Worm (Caenorhabditis elegans): ENCODE measurements around the gene clec-37.

clec-37 gene

ce11 chrV:16829396-16829795, 22.5 kb downstream of the clec-37 start, which contains the start of gene srh-214:
srh-214 (minus strand) TSS chrV:16829755.
- no peak for TF ChIP-seq him-1 (tag; optimal IDR thresholded peaks at IDR 0.05)
- no peak for TF ChIP-seq dao-5 (tag; optimal IDR thresholded peaks at IDR 0.05)
- TF ChIP-seq W03F9.2 (tag; optimal IDR thresholded peaks at IDR 0.05) = no peak

DNA sequence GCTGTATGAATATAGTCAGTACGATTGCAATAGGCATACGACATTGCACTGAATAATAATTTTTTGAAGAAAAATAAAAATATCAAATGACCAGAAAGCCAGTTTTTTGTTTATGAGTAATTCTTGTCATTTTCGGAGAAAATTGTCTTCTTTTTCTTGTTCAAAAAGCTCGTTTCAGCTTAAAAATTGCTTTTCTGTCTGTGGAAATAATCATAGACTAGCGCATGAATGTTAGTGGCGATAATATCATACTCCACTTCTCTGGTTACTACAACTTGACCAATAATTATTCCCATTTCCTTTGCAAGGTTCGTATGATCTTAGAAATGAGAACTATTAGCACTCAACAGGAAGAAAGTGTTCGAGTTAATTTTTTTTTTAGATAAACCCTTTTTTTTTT, 24.4 kb downstream of the clec-37 start, which contains the start of gene srh-216:
Gene srh-216 (minus strand): TSS at position 101 of the 400 bp plus-strand sequence.
- TF ChIP-seq him-1 (tag; optimal IDR thresholded peaks at IDR 0.05) (no peak), dao-5 (tag; optimal IDR thresholded peaks at IDR 0.05) (no peak), W03F9.2 (tag; optimal IDR thresholded peaks at IDR 0.05) (no peak)

DNA sequence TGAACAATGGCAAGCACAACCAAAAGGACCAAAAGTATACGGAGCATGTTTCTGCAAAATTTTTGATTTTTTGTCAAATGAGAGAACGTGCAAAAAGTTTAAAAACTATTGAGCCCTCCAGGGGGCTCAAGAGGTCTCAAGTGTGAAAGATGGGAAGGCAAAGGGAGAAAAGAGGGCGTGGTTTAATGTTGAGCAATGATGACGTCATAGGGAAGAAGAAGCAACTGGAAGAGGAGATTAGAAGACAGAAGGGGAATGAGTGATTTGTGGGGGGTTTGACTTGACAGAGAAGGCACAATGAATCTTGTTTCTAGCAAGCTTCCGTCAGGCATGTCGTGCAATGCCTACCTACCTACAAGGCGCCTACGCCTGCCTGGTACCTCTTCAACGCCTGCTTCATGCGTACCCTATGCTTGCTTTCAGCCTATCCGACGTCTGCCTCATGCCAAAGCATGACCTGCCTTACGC, 30.6 kb downstream of the clec-37 start, which contains the start of gene T20B3.14:
Gene T20B3.14 (minus strand): TSS at position 51 of the 468 bp plus-strand sequence.
- TF ChIP-seq W03F9.2 (tag; optimal IDR thresholded peaks at IDR 0.05) = no peak
- TF ChIP-seq dao-5 (tag; optimal IDR thresholded peaks at IDR 0.05) = no peak
- no peak for TF ChIP-seq him-1 (tag; optimal IDR thresholded peaks at IDR 0.05)

- TF ChIP-seq him-1 (tag; optimal IDR thresholded peaks at IDR 0.05) = no peak
- TF ChIP-seq dao-5 (tag; optimal IDR thresholded peaks at IDR 0.05) = no peak
- no peak for TF ChIP-seq W03F9.2 (tag; optimal IDR thresholded peaks at IDR 0.05)
Observed at ce11 chrV:16816707-16817106, 35.2 kb downstream of the clec-37 start.

DNA sequence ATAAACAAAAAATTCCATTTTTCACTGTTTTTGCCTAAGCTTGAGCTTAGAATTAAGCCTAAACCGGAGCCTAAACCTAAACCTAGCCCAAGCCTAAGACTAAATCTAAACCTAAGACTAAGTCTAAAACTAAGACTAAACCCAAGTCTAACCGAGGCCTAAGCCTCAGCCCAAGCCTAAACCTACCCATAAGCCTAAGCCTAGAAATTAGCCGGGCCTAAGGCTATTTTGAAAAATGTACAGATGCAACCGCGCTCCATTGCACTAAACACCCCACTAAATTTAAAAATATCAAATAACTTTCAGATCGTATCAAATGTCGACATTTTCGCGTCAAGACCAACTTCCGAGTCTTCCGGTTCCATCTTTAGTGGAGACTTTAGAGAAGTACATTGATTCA, 36.6 kb downstream of the clec-37 start, which contains the start of gene T20B3.1:
Gene T20B3.1 (plus strand): TSS at position 301 of the 400 bp plus-strand sequence.
- no peak for TF ChIP-seq him-1 (tag; optimal IDR thresholded peaks at IDR 0.05)
- no peak for TF ChIP-seq dao-5 (tag; optimal IDR thresholded peaks at IDR 0.05)
- no peak for TF ChIP-seq W03F9.2 (tag; optimal IDR thresholded peaks at IDR 0.05)

- TF ChIP-seq dao-5 (tag; optimal IDR thresholded peaks at IDR 0.05) = no peak
- no peak for TF ChIP-seq him-1 (tag; optimal IDR thresholded peaks at IDR 0.05)
- TF ChIP-seq W03F9.2 (tag; optimal IDR thresholded peaks at IDR 0.05) = no peak
Observed at ce11 chrV:16814541-16815207, 37.2 kb downstream of the clec-37 start.

DNA sequence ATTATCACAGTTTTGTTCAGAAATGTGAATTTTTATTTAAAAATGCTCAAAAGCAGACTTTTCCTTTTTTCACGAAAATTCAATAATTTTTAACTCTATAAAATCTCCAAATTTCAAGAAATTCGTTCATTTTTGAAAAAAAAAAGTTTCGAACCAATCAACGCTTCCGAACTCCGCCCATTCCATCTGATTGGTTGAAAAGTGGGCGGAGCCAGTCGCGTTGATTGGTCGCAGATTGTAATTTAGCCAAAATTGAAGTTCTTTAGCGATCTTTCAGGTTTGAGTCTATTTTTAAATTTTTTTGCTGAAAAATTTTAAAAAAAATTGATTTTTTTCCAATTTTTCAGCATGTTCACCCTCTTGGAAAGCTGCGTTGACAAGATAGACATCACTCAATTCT, 39.5 kb downstream of the clec-37 start:
- TF ChIP-seq dao-5 (tag; optimal IDR thresholded peaks at IDR 0.05) = no peak
- no peak for TF ChIP-seq W03F9.2 (tag; optimal IDR thresholded peaks at IDR 0.05)
- TF ChIP-seq him-1 (tag; optimal IDR thresholded peaks at IDR 0.05) = no peak

- TF ChIP-seq W03F9.2 (tag; optimal IDR thresholded peaks at IDR 0.05) = no peak
Observed at ce11 chrV:16811841-16812240, 40.1 kb downstream of the clec-37 start.

DNA sequence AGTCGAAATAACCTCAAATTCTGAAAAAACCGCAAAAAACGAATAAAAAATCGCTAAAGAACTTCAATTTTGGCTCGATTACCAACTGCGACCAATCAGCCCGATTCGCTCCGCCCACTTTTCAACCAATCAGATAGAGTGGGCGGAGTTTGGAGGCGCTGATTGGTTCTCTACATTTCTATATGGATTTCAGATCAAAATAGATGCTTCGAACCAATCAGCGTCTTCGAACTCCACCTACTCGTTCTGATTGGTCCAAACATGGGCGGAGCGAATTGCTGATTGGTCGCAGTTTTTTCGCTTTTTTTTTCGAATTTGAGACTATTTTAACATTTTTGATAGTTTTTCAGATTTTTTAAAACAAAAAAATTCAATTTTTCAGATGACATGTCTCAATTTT, 43.7 kb downstream of the clec-37 start:
- TF ChIP-seq him-1 (tag; optimal IDR thresholded peaks at IDR 0.05) = no peak
- TF ChIP-seq W03F9.2 (tag; optimal IDR thresholded peaks at IDR 0.05) = no peak

DNA sequence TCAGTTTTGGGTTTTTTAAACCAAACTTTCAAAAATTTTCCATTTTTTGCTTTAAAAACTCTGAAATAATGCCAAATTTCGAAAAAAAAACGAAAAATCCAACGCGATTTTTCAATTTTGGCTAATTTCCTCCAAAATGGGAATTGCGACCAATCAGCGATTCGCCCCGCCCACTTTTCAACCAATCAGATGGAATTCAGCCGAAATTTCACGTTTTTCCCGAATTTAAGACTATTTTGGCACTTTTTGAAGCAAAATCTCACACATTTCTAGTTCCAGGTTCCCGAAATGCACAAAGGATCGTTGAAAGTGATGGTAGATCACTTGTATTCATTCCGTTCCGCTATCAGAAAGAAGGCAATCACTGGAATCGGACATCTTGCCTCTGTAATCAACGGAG, 47.1 kb downstream of the clec-37 start:
- TF ChIP-seq W03F9.2 (tag; optimal IDR thresholded peaks at IDR 0.05) = no peak
- no peak for TF ChIP-seq dao-5 (tag; optimal IDR thresholded peaks at IDR 0.05)
- no peak for TF ChIP-seq him-1 (tag; optimal IDR thresholded peaks at IDR 0.05)

ce11 chrV:16802572-16802971, 49.3 kb downstream of the clec-37 start, which contains the start of gene cand-1:
cand-1 (plus strand) TSS chrV:16802872.
- TF ChIP-seq him-1 (tag; optimal IDR thresholded peaks at IDR 0.05) = no peak
- TF ChIP-seq dao-5 (tag; optimal IDR thresholded peaks at IDR 0.05) = no peak
- TF ChIP-seq W03F9.2 (tag; optimal IDR thresholded peaks at IDR 0.05) = no peak

- TF ChIP-seq dao-5 (tag; optimal IDR thresholded peaks at IDR 0.05) = no peak
- no peak for TF ChIP-seq W03F9.2 (tag; optimal IDR thresholded peaks at IDR 0.05)
- no peak for TF ChIP-seq him-1 (tag; optimal IDR thresholded peaks at IDR 0.05)
Observed at ce11 chrV:16800484-16800883, 51.4 kb downstream of the clec-37 start.
